Worm (Caenorhabditis elegans) whole organism, L1 larva: ENCODE results near the gene ZK1236.1.

Experiments
- C16A3.4 ChIP-seq: fragments of 150-350 bp; optimal IDR thresholded peaks from 2 replicates; lab custom pipeline; 2014; ENCODE audit warnings: missing biosample characterization, missing genetic modification characterization
- aha-1 ChIP-seq: fragments of 150-350 bp; optimal IDR thresholded peaks from 2 replicates; lab custom pipeline; 2014; ENCODE audit warnings: missing biosample characterization, missing genetic modification characterization
- dpl-1 ChIP-seq, 3 experiments: fragments of 150-350 bp in 2 of 3; sonication (generic microtip) in 1 of 3; optimal IDR thresholded peaks; 2 replicates each; lab custom pipeline; 2014 to 2017; ENCODE audit warnings: missing biosample characterization in 3 of 3, missing genetic modification characterization in 3 of 3, missing genetic modification reagents in 3 of 3
- irx-1 ChIP-seq: sonication (generic microtip); optimal IDR thresholded peaks from 2 replicates; lab custom pipeline; 2016; ENCODE audit warnings: missing genetic modification characterization, missing compliant biosample characterization
- lin-13 ChIP-seq: fragments of 150-350 bp; optimal IDR thresholded peaks from 2 replicates; lab custom pipeline; 2014; ENCODE audit warnings: missing biosample characterization, missing genetic modification reagents, missing genetic modification characterization
- nhr-47 ChIP-seq: sonication (generic microtip); optimal IDR thresholded peaks from 2 replicates; lab custom pipeline; 2016; ENCODE audit warnings: mild to moderate bottlenecking, missing genetic modification characterization, moderate library complexity, missing compliant biosample characterization
- nhr-77 ChIP-seq: fragments of 150-350 bp; optimal IDR thresholded peaks from 2 replicates; lab custom pipeline; 2014; ENCODE audit warnings: missing biosample characterization, missing genetic modification characterization
- nhr-84 ChIP-seq: sonication (generic microtip); optimal IDR thresholded peaks from 2 replicates; lab custom pipeline; 2017; ENCODE audit warnings: missing biosample characterization, missing genetic modification characterization
- pqm-1 ChIP-seq: sonication (generic microtip); optimal IDR thresholded peaks from 3 replicates; lab custom pipeline; 2017; ENCODE audit warnings: missing biosample characterization, missing genetic modification characterization
- rnt-1 ChIP-seq: sonication (generic microtip); optimal IDR thresholded peaks from 2 replicates; lab custom pipeline; 2016; ENCODE audit warnings: mild to moderate bottlenecking, missing genetic modification characterization, moderate library complexity, missing compliant biosample characterization
- tbx-2 ChIP-seq: sonication (generic microtip); optimal IDR thresholded peaks from 2 replicates; lab custom pipeline; 2016; ENCODE audit warnings: missing genetic modification characterization, missing compliant biosample characterization
- unc-130 ChIP-seq: fragments of 150-350 bp; optimal IDR thresholded peaks from 2 replicates; lab custom pipeline; 2017; ENCODE audit warnings: missing biosample characterization, missing genetic modification characterization, inconsistent platforms

ce11 chrIII:8473292-8473691 lies 44.2 kb downstream of the ZK1236.1 start:
- no peak for TF ChIP-seq aha-1 (tag; lab: Kevin White, UChicago)
- no peak for TF ChIP-seq pqm-1 (tag; lab: Kevin White, UChicago)
- TF ChIP-seq nhr-84 (tag; lab: Kevin White, UChicago) = no peak
- no peak for TF ChIP-seq irx-1 (tag; lab: Kevin White, UChicago)
- TF ChIP-seq rnt-1 = no peak
- no peak for TF ChIP-seq nhr-77 (tag; lab: Kevin White, UChicago)
- TF ChIP-seq unc-130 (tag; lab: Kevin White, UChicago) = no peak
- TF ChIP-seq dpl-1 (GFP tag; optimal IDR thresholded peaks at IDR 0.05; lab: Kevin White, UChicago) = no peak
- TF ChIP-seq tbx-2 (tag; lab: Kevin White, UChicago) = no peak
- TF ChIP-seq nhr-47 = no peak
- no peak for TF ChIP-seq lin-13
- TF ChIP-seq C16A3.4 = no peak
